Fruit fly (Drosophila melanogaster): ENCODE data around the gene CCT7.

The CCT7 gene

DNA sequence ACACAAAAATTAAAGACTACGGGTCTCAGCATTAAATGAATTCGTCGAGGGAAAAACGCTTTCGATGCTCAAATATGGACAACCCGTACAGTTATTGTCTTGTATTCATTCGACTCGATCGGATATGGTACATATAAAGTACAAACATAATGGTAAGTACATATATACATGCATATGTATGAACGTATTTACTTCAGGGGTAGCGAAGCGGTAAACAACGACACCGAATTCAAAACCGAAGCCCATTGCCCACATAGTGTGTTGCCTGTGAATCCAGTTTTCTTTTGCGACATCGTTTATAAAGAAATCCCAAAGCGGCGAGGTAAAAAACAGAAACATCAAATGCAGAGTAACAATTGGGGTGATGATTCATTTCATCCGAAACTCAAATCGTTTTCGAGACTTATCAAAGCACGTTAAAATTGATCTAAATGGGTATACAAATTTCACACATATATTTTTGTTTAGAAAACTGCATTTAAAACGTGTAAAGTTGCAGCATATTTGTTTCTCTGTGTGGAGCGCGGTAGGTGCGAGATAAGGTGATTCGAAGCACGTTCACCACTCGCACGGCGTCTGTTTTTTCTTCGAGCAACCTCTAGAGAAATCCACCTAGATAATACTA lies 11.1 kb downstream of the CCT7 start:
- peak; percentile 65 for TF ChIP-seq h (GFP tag; optimal IDR thresholded peaks at IDR 0.05)
- peak; percentile 46 for TF ChIP-seq br (GFP tag; optimal IDR thresholded peaks at IDR 0.05)
- peak; percentile 12 for TF ChIP-seq sage (GFP tag; optimal IDR thresholded peaks at IDR 0.05)
- peak; percentile 53 for TF ChIP-seq woc (GFP tag; optimal IDR thresholded peaks at IDR 0.05)
- peak; percentile 53 for TF ChIP-seq rgr (GFP tag; optimal IDR thresholded peaks at IDR 0.05)
- no peak for TF ChIP-seq dsf (GFP tag; optimal IDR thresholded peaks at IDR 0.05; ENCODE audit: borderline replicate concordance)
- peak; percentile 22 for TF ChIP-seq CG32264 (GFP tag; optimal IDR thresholded peaks at IDR 0.05)
- no peak for TF ChIP-seq Myc (optimal IDR thresholded peaks at IDR 0.05)
- TF ChIP-seq psq (GFP tag; optimal IDR thresholded peaks at IDR 0.05): peak; percentile 34
- peak; percentile 28 for TF ChIP-seq sv (GFP tag; optimal IDR thresholded peaks at IDR 0.05)
- TF ChIP-seq fru (GFP tag; optimal IDR thresholded peaks at IDR 0.05): peak; percentile 72
- TF ChIP-seq foxo (GFP tag; optimal IDR thresholded peaks at IDR 0.05): peak in 1 of 2 experiments; percentile 53
- peak; percentile 32 for TF ChIP-seq OdsH (GFP tag; optimal IDR thresholded peaks at IDR 0.05)
- no peak for TF ChIP-seq Dif (GFP tag; optimal IDR thresholded peaks at IDR 0.05; ENCODE audit: partially characterized antibody)
- TF ChIP-seq HLH106 (tag; optimal IDR thresholded peaks at IDR 0.05): no peak
- no peak for TF ChIP-seq brk (GFP tag; optimal IDR thresholded peaks at IDR 0.05)
- TF ChIP-seq ey (GFP tag; optimal IDR thresholded peaks at IDR 0.05): peak; percentile 54
- no peak for TF ChIP-seq Rel (GFP tag; optimal IDR thresholded peaks at IDR 0.05)
- no peak for TF ChIP-seq Rel (tag; optimal IDR thresholded peaks at IDR 0.05)
- TF ChIP-seq Hnf4 (GFP tag; optimal IDR thresholded peaks at IDR 0.05): peak; percentile 18

DNA sequence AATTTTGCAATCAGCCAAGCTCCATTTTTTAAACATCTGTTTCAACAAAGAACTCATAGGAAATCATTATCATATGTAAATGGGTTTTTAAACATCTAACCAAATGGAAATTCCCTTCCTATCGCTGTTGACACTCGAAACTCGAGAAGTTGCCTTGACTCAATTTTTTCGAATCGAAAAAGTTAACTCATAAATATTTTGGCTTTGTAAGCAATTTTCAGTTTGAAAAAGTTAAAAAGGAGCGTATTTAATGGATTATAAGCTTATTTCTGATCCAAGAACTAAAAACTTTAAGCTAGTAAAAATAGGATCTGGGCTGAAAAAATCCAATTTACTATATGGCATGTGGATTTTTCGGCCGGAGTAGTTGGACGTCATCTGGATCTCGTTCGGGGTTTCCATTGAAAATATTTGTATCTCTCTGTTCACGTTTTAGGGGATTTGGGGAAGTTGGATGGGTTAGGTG lies 11.8 kb downstream of the CCT7 start, which contains the start of gene CG9837:
Gene CG9837, minus strand, starts transcription at position 416 of the 466 bp plus-strand sequence.
- no peak for TF ChIP-seq dsf (GFP tag; optimal IDR thresholded peaks at IDR 0.05; ENCODE audit: borderline replicate concordance)
- no peak for TF ChIP-seq pan (optimal IDR thresholded peaks at IDR 0.05)
- TF ChIP-seq Mio (GFP tag; optimal IDR thresholded peaks at IDR 0.05): no peak
- TF ChIP-seq br (GFP tag; optimal IDR thresholded peaks at IDR 0.05): no peak
- no peak for TF ChIP-seq sage (GFP tag; optimal IDR thresholded peaks at IDR 0.05)
- no peak for TF ChIP-seq jim (GFP tag; optimal IDR thresholded peaks at IDR 0.05)

DNA sequence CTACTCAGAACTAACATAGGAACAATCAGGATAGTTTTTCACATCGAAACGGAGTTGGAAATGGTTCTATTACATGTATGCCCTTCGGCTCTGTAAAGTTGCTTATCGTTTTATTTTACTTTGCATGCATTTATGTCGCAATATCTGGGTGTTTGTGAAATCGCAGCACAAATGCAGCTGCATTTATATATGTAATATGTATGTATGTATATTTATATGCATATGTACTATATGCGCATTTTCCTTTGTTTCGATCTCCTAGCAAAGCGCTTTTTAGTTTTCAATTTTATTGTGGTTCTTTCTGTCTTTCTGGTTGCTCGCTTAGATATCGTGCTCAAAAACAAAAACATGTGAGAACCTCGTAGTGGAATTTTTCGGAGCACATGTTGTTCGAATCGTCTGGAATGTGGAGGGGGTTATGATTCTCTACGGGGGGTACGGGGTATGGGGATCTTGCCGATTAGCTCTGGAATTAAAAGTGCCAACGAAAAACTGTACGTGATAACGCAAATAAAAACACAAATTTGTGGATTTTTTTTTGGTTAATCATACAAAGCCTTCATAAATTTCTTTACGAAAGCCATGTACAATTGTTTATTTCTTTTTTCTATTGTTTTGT lies 12.8 kb downstream of the CCT7 start:
- peak; percentile 1 for TF ChIP-seq Sp1 (GFP tag; optimal IDR thresholded peaks at IDR 0.05)
- TF ChIP-seq tai (GFP tag; optimal IDR thresholded peaks at IDR 0.05): no peak
- TF ChIP-seq Rel (GFP tag; optimal IDR thresholded peaks at IDR 0.05): no peak
- TF ChIP-seq Rel (tag; optimal IDR thresholded peaks at IDR 0.05): peak; percentile 59

DNA sequence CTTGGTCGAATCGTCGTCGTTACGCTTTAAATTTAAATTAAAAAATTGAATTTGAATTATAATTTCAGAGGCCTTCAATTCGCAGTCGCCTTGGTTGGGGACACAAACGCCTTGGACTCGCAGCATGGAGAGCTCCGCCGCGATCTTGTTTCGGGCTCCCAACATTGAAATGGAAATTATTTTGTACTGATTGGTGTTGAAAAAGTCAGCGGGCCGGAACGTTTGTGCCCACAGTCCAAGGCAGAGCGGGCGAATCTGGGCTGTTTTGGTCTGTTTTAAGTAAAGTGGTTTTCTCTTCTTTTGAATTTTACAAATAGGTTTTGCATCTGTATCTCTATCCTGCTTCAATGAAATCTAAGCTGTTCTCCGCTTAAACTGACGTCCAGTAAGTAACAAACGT lies 13.7 kb downstream of the CCT7 start:
- TF ChIP-seq Rel (GFP tag; optimal IDR thresholded peaks at IDR 0.05) (no peak), Rel (tag; optimal IDR thresholded peaks at IDR 0.05) (no peak), GATAd (GFP tag; optimal IDR thresholded peaks at IDR 0.05) (no peak)

DNA sequence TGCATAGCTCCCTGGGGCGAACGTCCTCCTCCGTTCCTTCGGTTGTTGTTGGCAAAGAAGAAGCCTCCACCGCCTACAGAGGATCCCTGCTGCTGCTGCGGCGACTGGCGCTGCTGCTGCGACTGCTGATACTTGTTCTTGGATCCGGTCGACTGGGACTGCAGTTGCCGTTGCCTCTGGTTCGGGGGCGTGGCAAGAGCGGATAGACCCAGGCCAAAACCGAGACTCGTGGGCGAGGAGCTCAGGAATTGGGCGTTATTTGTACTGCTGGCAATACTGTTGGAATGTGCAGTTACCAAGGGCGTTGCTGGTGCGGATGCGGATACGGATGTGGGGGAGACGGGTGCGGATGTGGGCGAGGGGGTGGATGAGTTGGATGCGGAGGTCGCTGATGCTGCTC lies 16.9 kb downstream of the CCT7 start:
- no peak for TF ChIP-seq brk (GFP tag; optimal IDR thresholded peaks at IDR 0.05)

DNA sequence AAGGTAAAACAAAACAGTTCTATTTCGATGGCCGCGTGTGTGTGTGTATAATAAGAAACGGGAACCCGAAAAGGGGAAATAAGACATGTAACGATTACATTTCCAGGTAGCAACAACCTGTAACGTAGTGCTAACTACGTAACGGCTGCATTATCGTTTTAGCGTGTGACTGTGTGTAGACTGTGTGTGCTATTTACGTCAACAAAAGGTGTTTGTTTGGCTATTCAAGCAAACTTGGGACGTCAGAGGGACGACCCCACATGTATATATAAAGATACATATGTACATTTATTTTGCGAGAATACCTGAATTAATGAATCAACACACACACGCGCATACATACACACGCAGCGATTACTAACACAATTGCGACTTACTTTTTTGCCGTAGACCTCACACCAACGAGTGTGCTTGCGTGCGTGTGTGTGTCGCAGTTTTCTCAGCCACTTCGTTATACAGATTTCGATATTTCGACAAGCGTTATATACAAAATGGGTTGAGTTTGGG lies 18.2 kb downstream of the CCT7 start:
- TF ChIP-seq OdsH (GFP tag; optimal IDR thresholded peaks at IDR 0.05) (peak; percentile 33), CG9705 (GFP tag; optimal IDR thresholded peaks at IDR 0.05) (no peak), foxo (GFP tag; optimal IDR thresholded peaks at IDR 0.05) (peak; percentile 20 to 30), brk (GFP tag; optimal IDR thresholded peaks at IDR 0.05) (peak; percentile 61), br (GFP tag; optimal IDR thresholded peaks at IDR 0.05) (peak; percentile 35), h (GFP tag; optimal IDR thresholded peaks at IDR 0.05) (peak; percentile 64), Jra (GFP tag; optimal IDR thresholded peaks at IDR 0.05) (peak; percentile 55), Hnf4 (GFP tag; optimal IDR thresholded peaks at IDR 0.05) (peak; percentile 57), sv (GFP tag; optimal IDR thresholded peaks at IDR 0.05) (peak; percentile 27), GATAd (GFP tag; optimal IDR thresholded peaks at IDR 0.05) (no peak), Sp1 (GFP tag; optimal IDR thresholded peaks at IDR 0.05) (peak; percentile 5), rgr (GFP tag; optimal IDR thresholded peaks at IDR 0.05) (peak; percentile 59), Hr83 (GFP tag; optimal IDR thresholded peaks at IDR 0.05; ENCODE audit: poor library complexity, severe bottlenecking) (peak; percentile 83), fru (GFP tag; optimal IDR thresholded peaks at IDR 0.05) (peak; percentile 43), Hr78 (GFP tag; optimal IDR thresholded peaks at IDR 0.05) (no peak), dmrt93B (GFP tag; optimal IDR thresholded peaks at IDR 0.05) (no peak)
